Worm (Caenorhabditis elegans): Measurements from ENCODE around the gene sfxn-1.2.

DNA sequence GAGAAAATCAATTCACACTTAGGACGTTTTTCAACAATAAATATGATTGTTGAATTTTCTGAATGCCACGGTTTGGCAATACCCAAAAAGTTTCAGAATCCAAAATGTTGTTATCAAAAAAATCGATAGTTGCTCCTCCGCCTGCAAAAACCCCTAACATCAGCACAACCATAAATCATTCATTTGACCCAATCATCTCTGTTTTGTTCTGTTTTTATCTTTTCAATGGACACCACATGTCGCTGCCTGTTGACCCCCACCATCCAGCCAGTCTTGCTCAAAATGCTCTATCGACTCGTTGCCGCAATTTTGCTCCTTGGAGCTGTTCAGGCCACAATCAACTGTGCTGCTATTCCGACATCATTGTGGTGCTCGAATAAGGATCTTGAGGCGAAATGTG, 2.2 kb downstream of the sfxn-1.2 start, which contains the start of gene F37H8.5:
- TF ChIP-seq C17E4.6 (GFP tag; IDR thresholded peaks at IDR 0.05) (no peak), gei-17 (GFP tag; optimal IDR thresholded peaks at IDR 0.05) (no peak), tbx-9 (tag; optimal IDR thresholded peaks at IDR 0.05; ENCODE audit: borderline replicate concordance) (no peak)

Data from whole organism, young adult.